Worm (Caenorhabditis elegans) whole organism, L4 larva: ENCODE measurements around the gene Y69A2AR.24.

Experiments used
- ama-1 ChIP-seq: fragments of 150-350 bp; optimal IDR thresholded peaks from 2 replicates; lab custom pipeline; 2014; ENCODE audit warnings: inconsistent platforms, mixed read lengths
- unc-130 ChIP-seq: sonication (generic microtip); optimal IDR thresholded peaks from 2 replicates; lab custom pipeline; 2016; ENCODE audit warnings: missing genetic modification reagents, missing genetic modification characterization, missing compliant biosample characterization

DNA sequence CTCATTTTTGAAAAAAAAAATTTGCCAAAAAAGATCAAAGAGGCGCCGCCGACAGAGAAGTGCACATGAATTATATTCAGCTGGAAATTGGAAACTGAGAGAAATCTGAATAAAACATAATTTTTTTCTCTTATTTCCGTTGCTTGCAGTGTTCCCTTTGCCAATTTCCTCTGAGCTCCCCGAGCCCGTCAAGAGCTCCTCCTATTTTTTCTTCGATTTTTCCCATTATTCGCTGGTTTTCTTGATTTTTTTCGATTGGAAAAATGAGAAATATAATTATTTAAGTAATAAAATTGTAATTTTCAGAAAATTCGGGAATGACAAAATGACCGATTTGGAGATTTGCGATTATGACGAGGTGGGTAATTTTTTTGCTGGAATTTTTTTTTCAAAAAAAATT, 21.9 kb downstream of the Y69A2AR.24 start, which contains the start of gene sprr-3:
- TF ChIP-seq unc-130 (GFP tag; lab: Kevin White, UChicago) (no peak), ama-1 (lab: Kevin White, UChicago) (no peak)
